Worm (Caenorhabditis elegans): ENCODE data around the gene nhr-253.

DNA sequence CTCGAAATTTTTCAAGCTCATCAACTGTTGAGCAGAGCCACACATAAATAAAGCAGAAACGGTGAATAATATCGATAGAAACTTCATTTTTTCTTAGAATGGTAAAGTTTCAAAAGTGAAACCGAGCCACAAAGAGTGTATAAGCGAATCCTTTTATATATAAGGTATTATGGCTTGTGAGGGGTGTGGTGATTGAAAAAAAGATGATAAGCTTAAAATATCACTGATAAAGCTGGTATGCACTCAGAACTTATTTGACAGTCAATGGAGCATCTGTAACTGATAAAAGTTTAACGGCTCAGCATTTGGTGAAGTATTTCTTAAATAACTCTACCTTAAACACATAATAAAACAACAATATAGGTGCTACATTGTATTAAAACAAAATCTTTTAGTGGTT lies 18.2 kb downstream of the nhr-253 start, which contains the start of gene dod-19:
- TF ChIP-seq unc-120 (tag; optimal IDR thresholded peaks at IDR 0.05; ENCODE audit: poor library complexity, severe bottlenecking) (no peak), ceh-83 (GFP tag; optimal IDR thresholded peaks at IDR 0.05) (no peak), pha-4 (tag; optimal IDR thresholded peaks at IDR 0.05) (no peak), mep-1 (tag; optimal IDR thresholded peaks at IDR 0.05) (no peak), unc-62 (GFP tag; optimal IDR thresholded peaks at IDR 0.05) (no peak), snpc-4 (tag; optimal IDR thresholded peaks at IDR 0.05) (no peak), nhr-237 (tag; optimal IDR thresholded peaks at IDR 0.05) (no peak), nhr-28 (tag; optimal IDR thresholded peaks at IDR 0.05) (no peak), lin-13 (tag; optimal IDR thresholded peaks at IDR 0.05) (no peak), ztf-11 (tag; optimal IDR thresholded peaks at IDR 0.05) (no peak), lsy-2 (tag; optimal IDR thresholded peaks at IDR 0.05) (no peak), nhr-76 (tag; optimal IDR thresholded peaks at IDR 0.05) (no peak)
